Worm (Caenorhabditis elegans) whole organism, mixed stage, embryonic: ENCODE results near the gene ensh-1.

ENCODE experiments used
- M03D4.4 ChIP-seq: sonication (generic microtip); optimal IDR thresholded peaks from 2 replicates; lab custom pipeline; 2017; ENCODE audit warnings: mild to moderate bottlenecking, missing genetic modification characterization, missing compliant biosample characterization
- bed-3 ChIP-seq: fragments of 200-800 bp; sonication (Bioruptor generic); optimal IDR thresholded peaks from 3 replicates; lab custom pipeline; 2018; ENCODE audit warnings: mild to moderate bottlenecking, missing genetic modification characterization, moderate library complexity, missing compliant biosample characterization
- blmp-1 ChIP-seq: fragments of 150-350 bp; optimal IDR thresholded peaks from 2 replicates; lab custom pipeline; 2014; ENCODE audit warnings: missing biosample characterization, missing genetic modification characterization
- ceh-39 ChIP-seq: fragments of 150-350 bp; optimal IDR thresholded peaks from 2 replicates; lab custom pipeline; 2014; ENCODE audit warnings: missing biosample characterization, missing genetic modification characterization
- ceh-43 ChIP-seq: fragments of 200-800 bp; sonication (Bioruptor generic); optimal IDR thresholded peaks from 2 replicates; lab custom pipeline; 2018; ENCODE audit warnings: mild to moderate bottlenecking, missing genetic modification characterization, moderate library complexity, missing compliant biosample characterization
- ceh-83 ChIP-seq: fragments of 200-800 bp; sonication (Bioruptor generic); optimal IDR thresholded peaks from 2 replicates; lab custom pipeline; 2018; ENCODE audit warnings: mild to moderate bottlenecking, missing genetic modification characterization, missing compliant biosample characterization
- cnd-1 ChIP-seq: fragments of 200-800 bp; sonication (Bioruptor generic); optimal IDR thresholded peaks from 2 replicates; lab custom pipeline; 2018; ENCODE audit warnings: mild to moderate bottlenecking, missing genetic modification characterization, missing compliant biosample characterization
- drap-1 ChIP-seq: fragments of 200-800 bp; sonication (Bioruptor generic); optimal IDR thresholded peaks from 3 replicates; lab custom pipeline; 2018; ENCODE audit warnings: mild to moderate bottlenecking, missing genetic modification characterization, missing compliant biosample characterization
- elt-3 ChIP-seq: fragments of 150-350 bp; optimal IDR thresholded peaks from 2 replicates; lab custom pipeline; 2014; ENCODE audit warnings: missing biosample characterization, missing genetic modification characterization
- flh-1 ChIP-seq: fragments of 200-800 bp; sonication (Bioruptor generic); optimal IDR thresholded peaks from 2 replicates; lab custom pipeline; 2018; ENCODE audit warnings: mild to moderate bottlenecking, missing genetic modification characterization, moderate library complexity, missing compliant biosample characterization
- hlh-1 ChIP-seq: fragments of 150-350 bp; optimal IDR thresholded peaks from 2 replicates; lab custom pipeline; 2014; ENCODE audit warnings: missing biosample characterization, missing genetic modification reagents, missing genetic modification characterization
- lin-32 ChIP-seq: fragments of 200-800 bp; sonication (Bioruptor generic); optimal IDR thresholded peaks from 2 replicates; lab custom pipeline; 2018; ENCODE audit warnings: mild to moderate bottlenecking, missing genetic modification characterization, missing compliant biosample characterization
- lsy-2 ChIP-seq: fragments of 150-350 bp; optimal IDR thresholded peaks from 2 replicates; lab custom pipeline; 2014; ENCODE audit warnings: missing biosample characterization, missing genetic modification characterization
- mab-5 ChIP-seq: fragments of 150-350 bp; optimal IDR thresholded peaks from 2 replicates; lab custom pipeline; 2014; ENCODE audit warnings: missing biosample characterization, missing genetic modification characterization
- mep-1 ChIP-seq: fragments of 150-350 bp; optimal IDR thresholded peaks from 2 replicates; lab custom pipeline; 2017; ENCODE audit warnings: missing biosample characterization, missing genetic modification reagents, missing genetic modification characterization, inconsistent platforms
- mls-2 ChIP-seq: sonication (generic microtip); optimal IDR thresholded peaks from 2 replicates; lab custom pipeline; 2016; ENCODE audit warnings: mild to moderate bottlenecking, missing genetic modification characterization, moderate library complexity, missing compliant biosample characterization
- nhr-12 ChIP-seq: fragments of 150-350 bp; optimal IDR thresholded peaks from 2 replicates; lab custom pipeline; 2014; ENCODE audit warnings: missing biosample characterization, missing genetic modification characterization
- nhr-237 ChIP-seq: fragments of 150-350 bp; optimal IDR thresholded peaks from 2 replicates; lab custom pipeline; 2014; ENCODE audit warnings: missing biosample characterization, missing genetic modification characterization
- nhr-28 ChIP-seq: fragments of 150-350 bp; optimal IDR thresholded peaks from 2 replicates; lab custom pipeline; 2014; ENCODE audit warnings: missing biosample characterization, missing genetic modification characterization
- nhr-76 ChIP-seq: sonication (generic microtip); optimal IDR thresholded peaks from 2 replicates; lab custom pipeline; 2017; ENCODE audit warnings: missing biosample characterization, missing genetic modification characterization
- pha-4 ChIP-seq: fragments of 150-350 bp; optimal IDR thresholded peaks from 2 replicates; lab custom pipeline; 2018; ENCODE audit warnings: missing biosample characterization, missing genetic modification reagents, missing genetic modification characterization
- sem-2 ChIP-seq: fragments of 200-800 bp; sonication (Bioruptor generic); optimal IDR thresholded peaks from 2 replicates; lab custom pipeline; 2018; ENCODE audit warnings: mild to moderate bottlenecking, missing genetic modification characterization, missing compliant biosample characterization
- sptf-1 ChIP-seq: sonication (generic microtip); optimal IDR thresholded peaks from 2 replicates; lab custom pipeline; 2017; ENCODE audit warnings: mild to moderate bottlenecking, missing genetic modification characterization, moderate library complexity, missing compliant biosample characterization
- tbx-8 ChIP-seq: fragments of 200-800 bp; sonication (Bioruptor generic); optimal IDR thresholded peaks from 2 replicates; lab custom pipeline; 2018; ENCODE audit warnings: mild to moderate bottlenecking, missing genetic modification characterization, moderate library complexity, missing compliant biosample characterization
- unc-120 ChIP-seq: sonication (generic microtip); optimal IDR thresholded peaks from 2 replicates; lab custom pipeline; 2017; ENCODE audit warnings: missing genetic modification characterization, missing compliant biosample characterization; ENCODE audit not compliant: poor library complexity, severe bottlenecking
- unc-39 ChIP-seq: fragments of 150-350 bp; optimal IDR thresholded peaks from 2 replicates; lab custom pipeline; 2014; ENCODE audit warnings: missing biosample characterization, missing genetic modification characterization
- unc-62 ChIP-seq: fragments of 150-350 bp; optimal IDR thresholded peaks from 2 replicates; lab custom pipeline; 2014; ENCODE audit warnings: missing biosample characterization, missing genetic modification reagents, missing genetic modification characterization
- zip-8 ChIP-seq: fragments of 150-350 bp; optimal IDR thresholded peaks from 2 replicates; lab custom pipeline; 2014; ENCODE audit warnings: missing biosample characterization, missing genetic modification characterization
- ztf-11 ChIP-seq: fragments of 150-350 bp; optimal IDR thresholded peaks from 2 replicates; lab custom pipeline; 2014; ENCODE audit warnings: missing biosample characterization, missing genetic modification characterization

Gene ensh-1

ce11 chrX:8939389-8939788 lies 34.2 kb downstream of the ensh-1 start:
- TF ChIP-seq nhr-76 (no peak), ceh-43 (GFP tag; lab: Kevin White, UChicago) (no peak), bed-3 (GFP tag; lab: Kevin White, UChicago) (no peak), drap-1 (GFP tag; lab: Kevin White, UChicago) (no peak), nhr-237 (no peak)
- TF ChIP-seq, all 35 proteins: peak for 0

- TF ChIP-seq zip-8 (no peak), flh-1 (no peak), sptf-1 (tag; lab: Kevin White, UChicago) (no peak), mep-1 (no peak), lsy-2 (no peak), lin-32 (GFP tag; lab: Kevin White, UChicago) (no peak), unc-39 (tag; lab: Kevin White, UChicago) (no peak), nhr-28 (tag; lab: Kevin White, UChicago) (no peak), hlh-1 (no peak), elt-3 (tag; lab: Kevin White, UChicago) (no peak), ceh-39 (tag; lab: Kevin White, UChicago) (no peak), nhr-237 (no peak), ztf-11 (no peak), unc-62 (GFP tag; lab: Kevin White, UChicago) (no peak), mab-5 (tag; lab: Kevin White, UChicago) (no peak)
Observed at ce11 chrX:8940059-8940458, 34.9 kb downstream of the ensh-1 start, which contains the start of gene dylt-2. dylt-2 (minus strand) TSS chrX:8940159.

DNA sequence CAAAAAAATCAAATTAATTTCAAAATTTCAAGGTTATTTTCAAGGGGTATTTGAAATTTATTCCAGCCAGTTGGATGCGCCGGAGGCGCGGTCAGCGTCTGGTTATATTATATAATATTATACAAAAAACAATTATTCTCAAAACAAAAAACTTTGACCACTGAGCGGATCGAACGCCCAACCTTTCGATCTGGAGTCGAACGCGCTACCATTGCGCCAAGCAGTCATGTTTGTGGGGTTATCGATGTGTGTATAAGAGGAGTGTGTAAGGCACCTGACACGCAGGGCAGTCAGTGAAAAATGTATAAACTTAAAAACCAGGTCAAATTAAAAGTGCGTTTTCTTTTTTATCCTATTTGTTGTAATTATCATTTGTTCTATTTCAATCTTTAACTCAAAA lies 38.9 kb downstream of the ensh-1 start:
- TF ChIP-seq lsy-2 (no peak), mep-1 (no peak), bed-3 (GFP tag; lab: Kevin White, UChicago) (peak; percentile 38), M03D4.4 (tag; lab: Kevin White, UChicago) (peak; percentile 45), ceh-43 (GFP tag; lab: Kevin White, UChicago) (no peak), lin-32 (GFP tag; lab: Kevin White, UChicago) (peak; percentile 6), sem-2 (GFP tag; lab: Kevin White, UChicago) (peak; percentile 7), mls-2 (tag; lab: Kevin White, UChicago) (no peak), drap-1 (GFP tag; lab: Kevin White, UChicago) (peak; percentile 10), ztf-11 (no peak), pha-4 (tag; lab: Kevin White, UChicago) (no peak), sptf-1 (tag; lab: Kevin White, UChicago) (peak; percentile 51), cnd-1 (tag; lab: Kevin White, UChicago) (peak; percentile 33), hlh-1 (no peak), nhr-237 (no peak)

ce11 chrX:8945011-8945410 lies 39.8 kb downstream of the ensh-1 start:
- no peak for TF ChIP-seq nhr-12 (tag; lab: Kevin White, UChicago)

DNA sequence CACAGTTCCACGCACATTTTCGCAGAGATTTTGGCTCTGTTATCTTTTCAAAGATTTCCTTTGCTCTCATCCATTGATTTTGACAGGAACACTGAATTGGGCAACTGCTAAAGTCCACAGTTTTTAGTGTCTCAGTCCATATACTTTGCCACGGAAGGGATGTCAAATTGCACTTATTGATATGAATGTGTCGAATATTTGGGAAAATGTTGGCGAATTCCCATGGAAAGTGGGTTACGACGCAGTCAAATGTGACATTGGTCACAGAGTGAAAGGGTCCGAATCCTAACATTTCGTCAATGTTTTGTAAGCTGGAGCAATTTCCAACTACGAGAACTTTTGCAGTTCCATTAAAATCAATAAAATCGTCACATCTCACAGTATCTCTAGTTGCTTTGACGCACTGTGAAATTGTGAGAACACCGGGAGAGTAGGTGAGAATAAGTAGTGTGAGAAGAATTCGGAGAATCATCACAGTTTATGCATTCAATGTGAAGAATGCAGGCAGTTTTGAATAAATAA lies 45.4 kb downstream of the ensh-1 start, which contains the start of gene trk-1:
Gene trk-1, minus strand, starts transcription at position 472 of the 522 bp plus-strand sequence.
- no peak for TF ChIP-seq lsy-2
- TF ChIP-seq flh-1: no peak
- no peak for TF ChIP-seq ceh-83 (GFP tag; lab: Kevin White, UChicago)
- no peak for TF ChIP-seq cnd-1 (tag; lab: Kevin White, UChicago)
- TF ChIP-seq mep-1: no peak
- TF ChIP-seq tbx-8 (GFP tag; lab: Kevin White, UChicago): no peak
- no peak for TF ChIP-seq lin-32 (GFP tag; lab: Kevin White, UChicago)
- no peak for TF ChIP-seq hlh-1
- TF ChIP-seq sem-2 (GFP tag; lab: Kevin White, UChicago): no peak

DNA sequence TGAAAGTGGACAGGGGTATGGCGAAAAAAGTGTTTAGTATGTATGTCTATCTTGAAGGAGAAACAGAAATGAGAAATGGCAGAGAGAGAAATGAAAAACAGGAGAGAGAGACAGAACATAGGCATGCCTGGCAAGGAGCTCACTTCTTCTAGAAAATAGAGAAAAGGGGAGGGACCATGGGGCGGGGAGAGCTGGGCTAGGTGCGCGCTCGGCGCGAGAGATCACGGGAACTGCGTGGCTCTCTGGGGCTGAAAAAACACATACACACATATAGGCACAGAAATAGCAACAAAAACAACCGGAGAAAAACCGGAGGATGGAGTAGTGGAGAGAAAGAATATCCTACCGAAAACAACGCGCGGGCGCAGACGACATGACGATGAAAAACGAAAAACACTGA lies 46.8 kb downstream of the ensh-1 start:
- TF ChIP-seq cnd-1 (tag; lab: Kevin White, UChicago) (no peak), blmp-1 (no peak), nhr-28 (tag; lab: Kevin White, UChicago) (no peak), elt-3 (tag; lab: Kevin White, UChicago) (no peak), mls-2 (tag; lab: Kevin White, UChicago) (no peak), hlh-1 (no peak), zip-8 (no peak), unc-120 (tag; lab: Kevin White, UChicago) (no peak), nhr-76 (no peak), M03D4.4 (tag; lab: Kevin White, UChicago) (no peak), mep-1 (no peak), lsy-2 (no peak)
